Fruit fly (Drosophila melanogaster): Measurements from ENCODE around the gene RYa-R.

Gene RYa-R

dm6 chr3R:27105439-27105838, 108.7 kb downstream of the RYa-R start:
- TF ChIP-seq psq (optimal IDR thresholded peaks at IDR 0.05): no peak
- TF ChIP-seq Dll (optimal IDR thresholded peaks at IDR 0.05): no peak
- TF ChIP-seq pan (optimal IDR thresholded peaks at IDR 0.05): no peak
- TF ChIP-seq usp (GFP tag; optimal IDR thresholded peaks at IDR 0.05): no peak
- no peak for TF ChIP-seq EcR (GFP tag; optimal IDR thresholded peaks at IDR 0.05)
- TF ChIP-seq CG8478 (optimal IDR thresholded peaks at IDR 0.05): no peak

dm6 chr3R:27106134-27106694, 109.4 kb downstream of the RYa-R start, which contains the start of gene CAH9:
CAH9 (minus strand) TSS chr3R:27106184.
- TF ChIP-seq pan (optimal IDR thresholded peaks at IDR 0.05): no peak
- TF ChIP-seq CG8478 (optimal IDR thresholded peaks at IDR 0.05): no peak
- TF ChIP-seq usp (GFP tag; optimal IDR thresholded peaks at IDR 0.05): no peak
- no peak for TF ChIP-seq Dll (optimal IDR thresholded peaks at IDR 0.05)

All from whole organism.